Worm (Caenorhabditis elegans) whole organism, L2 larva: ENCODE measurements around the gene cyb-1.

Source experiments
- aly-2 ChIP-seq: fragments of 150-350 bp; optimal IDR thresholded peaks from 2 replicates; lab custom pipeline; 2014; ENCODE audit warnings: missing biosample characterization, missing genetic modification characterization
- nhr-77 ChIP-seq: fragments of 150-350 bp; optimal IDR thresholded peaks from 2 replicates; lab custom pipeline; 2014; ENCODE audit warnings: missing biosample characterization, missing genetic modification characterization
- snpc-4 ChIP-seq: fragments of 150-350 bp; optimal IDR thresholded peaks from 2 replicates; lab custom pipeline; 2014; ENCODE audit warnings: missing biosample characterization, missing genetic modification characterization

DNA sequence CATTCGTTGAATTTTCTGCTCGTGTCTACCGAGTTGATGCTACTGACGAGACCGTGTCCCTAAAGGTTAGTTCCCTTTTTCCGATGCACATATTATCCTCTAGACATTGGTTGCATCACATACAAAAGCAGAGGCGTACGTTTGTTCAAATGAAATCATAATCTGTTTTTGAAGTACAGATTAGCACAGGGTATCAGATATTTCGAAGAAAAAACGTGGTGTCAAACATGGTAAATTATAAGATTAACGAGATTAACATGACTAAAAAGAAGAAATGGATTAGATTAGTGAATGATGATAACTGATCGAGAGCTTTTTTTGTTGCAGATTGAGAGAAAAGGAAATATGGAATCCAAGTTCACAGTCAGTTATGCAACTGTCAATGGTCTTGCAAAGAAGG lies 16.2 kb upstream of the cyb-1 start:
- no peak for TF ChIP-seq aly-2 (tag; lab: Kevin White, UChicago)
- no peak for TF ChIP-seq nhr-77 (tag; lab: Kevin White, UChicago)
- TF ChIP-seq snpc-4 (tag; lab: Kevin White, UChicago) = no peak
